Fruit fly (Drosophila melanogaster) S2 (cell line): ENCODE measurements around the gene CG32071.

Experiments
- CG8478 ChIP-seq: fragments of >200 bp; optimal IDR thresholded peaks from 2 replicates; lab custom pipeline; 2018
- CTCF ChIP-seq, 2 experiments: fragments of >200 bp; optimal IDR thresholded peaks; 2 replicates each; lab custom pipeline; 2018

- TF ChIP-seq CG8478 (lab: Kevin White, UChicago) (no peak), CTCF (optimal IDR thresholded peaks at IDR 0.05; lab: Kevin White, UChicago) (no peak)
Measured at dm6 chr3L:11083605-11084004, 20.1 kb downstream of the CG32071 start.
